Fruit fly (Drosophila melanogaster): Measurements from ENCODE around the gene zye.

- TF ChIP-seq Pif1A (GFP tag; optimal IDR thresholded peaks at IDR 0.05) (no peak), CG8159 (tag; optimal IDR thresholded peaks at IDR 0.05) (no peak), CG9948 (tag; optimal IDR thresholded peaks at IDR 0.05) (no peak), D1 (tag; optimal IDR thresholded peaks at IDR 0.05) (no peak), CG13204 (GFP tag; optimal IDR thresholded peaks at IDR 0.05) (no peak)
These were observed 28.4 kb upstream of the zye start for dm6 chr3L:20385006-20385405.
